Worm (Caenorhabditis elegans) whole organism, midembryonic: ENCODE measurements around the gene gpa-9.

ENCODE experiments used
- T22C8.4 ChIP-seq: fragments of 200-800 bp; sonication (Bioruptor generic); IDR thresholded peaks from 2 replicates; pipeline ENCODE4 v1.3.6; 2022; ENCODE audit warnings: missing genetic modification characterization, missing compliant biosample characterization
- cog-1 ChIP-seq: sonication (generic microtip); optimal IDR thresholded peaks from 2 replicates; lab custom pipeline; 2016; ENCODE audit warnings: missing genetic modification characterization, missing compliant biosample characterization
- flt-1 ChIP-seq: fragments of 200-800 bp; sonication (Bioruptor generic); IDR thresholded peaks from 2 replicates; pipeline ENCODE4 v1.3.6; 2022; ENCODE audit warnings: missing genetic modification characterization, missing compliant biosample characterization
- klf-2 ChIP-seq: fragments of 200-800 bp; sonication (Bioruptor generic); conservative IDR thresholded peaks from 2 replicates; pipeline ENCODE4 v1.3.6; 2022; ENCODE audit warnings: missing genetic modification reagents, missing genetic modification characterization, missing compliant biosample characterization
- med-1 ChIP-seq: sonication (generic microtip); optimal IDR thresholded peaks from 2 replicates; lab custom pipeline; 2017; ENCODE audit warnings: missing genetic modification characterization, mild to moderate bottlenecking, missing compliant biosample characterization, antibody characterized with exemption, missing genetic modification reagents; ENCODE audit not compliant: insufficient read depth
- ref-1 ChIP-seq: fragments of 200-800 bp; sonication (Bioruptor generic); conservative IDR thresholded peaks from 2 replicates; pipeline ENCODE4 v1.3.6; 2022; ENCODE audit warnings: missing genetic modification reagents, missing genetic modification characterization, missing compliant biosample characterization
- tab-1 ChIP-seq: fragments of 200-800 bp; sonication (Bioruptor generic); IDR thresholded peaks from 2 replicates; pipeline ENCODE4 v1.3.6; 2022; ENCODE audit warnings: missing genetic modification characterization, missing compliant biosample characterization
- ztf-23 ChIP-seq: fragments of 200-800 bp; sonication (Bioruptor generic); IDR thresholded peaks from 2 replicates; pipeline ENCODE4 v1.3.6; 2022; ENCODE audit warnings: missing genetic modification reagents, missing genetic modification characterization, missing compliant biosample characterization
- ztf-29 ChIP-seq: fragments of 200-800 bp; sonication (Bioruptor generic); IDR thresholded peaks from 2 replicates; pipeline ENCODE4 v1.3.6; 2022; ENCODE audit warnings: missing genetic modification reagents, missing genetic modification characterization, missing compliant biosample characterization

Gene gpa-9

DNA sequence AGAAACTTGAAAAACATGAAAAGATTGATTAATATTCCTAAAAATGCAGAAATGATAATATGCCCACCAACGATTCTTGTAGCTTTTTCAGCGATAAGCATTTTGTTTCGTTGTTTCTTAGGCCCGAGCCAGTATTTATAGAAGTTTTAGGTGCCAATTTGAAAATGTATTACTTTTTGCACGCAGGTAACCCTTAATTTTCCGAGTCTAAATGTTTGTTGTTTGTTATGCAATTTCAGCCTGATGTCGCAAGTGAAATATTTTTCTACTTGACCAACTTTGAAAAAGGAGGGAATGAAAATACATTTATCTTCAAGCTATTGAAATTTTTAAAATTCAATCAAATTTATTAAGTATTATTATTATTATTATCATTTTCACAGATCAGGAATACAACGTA lies 17.1 kb downstream of the gpa-9 start, which contains the start of gene srx-113:
Gene srx-113, minus strand, starts transcription at position 101 of the 400 bp plus-strand sequence.
- TF ChIP-seq T22C8.4 (GFP tag; lab: Robert Waterston, UW) (no peak), cog-1 (tag; lab: Kevin White, UChicago) (no peak), ref-1 (GFP tag; lab: Robert Waterston, UW) (no peak), ztf-29 (GFP tag; lab: Robert Waterston, UW) (no peak), klf-2 (GFP tag; lab: Robert Waterston, UW) (no peak), ztf-23 (no peak), med-1 (GFP tag; lab: Kevin White, UChicago) (no peak), tab-1 (GFP tag; lab: Robert Waterston, UW) (no peak), flt-1 (no peak)

DNA sequence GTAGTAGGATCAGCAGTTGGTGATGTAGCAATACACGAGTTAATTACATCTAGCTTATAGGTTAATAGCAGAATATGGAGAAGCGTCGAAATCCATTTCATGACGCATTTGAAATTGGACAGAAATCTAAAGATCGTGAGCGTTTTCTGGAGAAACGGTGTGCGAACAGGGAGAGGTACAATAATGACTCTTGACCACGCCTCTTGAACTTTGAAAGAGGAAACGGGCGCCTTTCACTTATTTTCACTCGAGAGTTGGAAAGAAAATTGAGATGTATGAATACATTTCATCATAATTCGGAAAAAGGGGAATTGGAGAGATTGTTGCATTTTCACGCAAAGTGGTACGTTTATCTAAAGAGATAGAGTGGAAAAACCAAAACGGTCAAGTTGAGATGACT lies 19.4 kb downstream of the gpa-9 start, which contains the start of gene F56H9.6:
Gene F56H9.6, minus strand, starts transcription at position 101 of the 400 bp plus-strand sequence.
- no peak for TF ChIP-seq ztf-23
- no peak for TF ChIP-seq klf-2 (GFP tag; lab: Robert Waterston, UW)
- no peak for TF ChIP-seq T22C8.4 (GFP tag; lab: Robert Waterston, UW)
- TF ChIP-seq ref-1 (GFP tag; lab: Robert Waterston, UW), result no peak
- no peak for TF ChIP-seq med-1 (GFP tag; lab: Kevin White, UChicago)
- TF ChIP-seq flt-1, result no peak

ce11 chrV:12624371-12624770 lies 24.7 kb downstream of the gpa-9 start, which contains the start of gene F56H9.9:
F56H9.9 (minus strand) TSS chrV:12624471.
- TF ChIP-seq med-1 (GFP tag; lab: Kevin White, UChicago), result no peak
- TF ChIP-seq ztf-29 (GFP tag; lab: Robert Waterston, UW), result no peak
- TF ChIP-seq ztf-23, result no peak
- TF ChIP-seq cog-1 (tag; lab: Kevin White, UChicago), result no peak
- no peak for TF ChIP-seq ref-1 (GFP tag; lab: Robert Waterston, UW)
- no peak for TF ChIP-seq T22C8.4 (GFP tag; lab: Robert Waterston, UW)
- no peak for TF ChIP-seq klf-2 (GFP tag; lab: Robert Waterston, UW)
- TF ChIP-seq tab-1 (GFP tag; lab: Robert Waterston, UW), result no peak
- no peak for TF ChIP-seq flt-1

- TF ChIP-seq ztf-23 (no peak), cog-1 (tag; lab: Kevin White, UChicago) (no peak), ref-1 (GFP tag; lab: Robert Waterston, UW) (no peak), tab-1 (GFP tag; lab: Robert Waterston, UW) (no peak), flt-1 (no peak), ztf-29 (GFP tag; lab: Robert Waterston, UW) (no peak), T22C8.4 (GFP tag; lab: Robert Waterston, UW) (no peak), med-1 (GFP tag; lab: Kevin White, UChicago) (no peak), klf-2 (GFP tag; lab: Robert Waterston, UW) (no peak)
These were observed 37.0 kb downstream of the gpa-9 start, which contains the start of gene cyc-2.2 for ce11 chrV:12612118-12612517. cyc-2.2 (minus strand) TSS chrV:12612218.

DNA sequence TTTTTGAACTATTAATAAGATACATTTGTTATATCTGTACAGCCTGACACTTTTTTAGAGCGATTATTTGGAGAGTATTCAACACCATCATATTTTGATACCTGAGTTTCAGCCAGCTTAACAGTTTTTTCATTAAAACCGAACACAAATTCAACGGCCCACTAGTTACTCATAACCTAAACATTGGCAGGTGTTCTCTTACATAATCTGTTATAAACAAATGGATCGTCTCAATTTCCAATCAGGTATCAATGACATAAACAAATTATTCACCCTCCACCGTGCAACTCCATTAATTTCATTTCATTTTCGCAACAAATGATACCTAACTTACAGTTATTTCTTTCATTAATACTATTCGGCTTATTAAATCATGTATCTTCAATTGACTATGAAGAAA lies 38.1 kb downstream of the gpa-9 start, which contains the start of gene cubn-1:
Gene cubn-1, plus strand, starts transcription at position 301 of the 400 bp plus-strand sequence.
- TF ChIP-seq klf-2 (GFP tag; lab: Robert Waterston, UW) (no peak), flt-1 (no peak), tab-1 (GFP tag; lab: Robert Waterston, UW) (no peak), med-1 (GFP tag; lab: Kevin White, UChicago) (no peak), ztf-23 (no peak), ztf-29 (GFP tag; lab: Robert Waterston, UW) (no peak), ref-1 (GFP tag; lab: Robert Waterston, UW) (no peak), T22C8.4 (GFP tag; lab: Robert Waterston, UW) (no peak), cog-1 (tag; lab: Kevin White, UChicago) (no peak)

DNA sequence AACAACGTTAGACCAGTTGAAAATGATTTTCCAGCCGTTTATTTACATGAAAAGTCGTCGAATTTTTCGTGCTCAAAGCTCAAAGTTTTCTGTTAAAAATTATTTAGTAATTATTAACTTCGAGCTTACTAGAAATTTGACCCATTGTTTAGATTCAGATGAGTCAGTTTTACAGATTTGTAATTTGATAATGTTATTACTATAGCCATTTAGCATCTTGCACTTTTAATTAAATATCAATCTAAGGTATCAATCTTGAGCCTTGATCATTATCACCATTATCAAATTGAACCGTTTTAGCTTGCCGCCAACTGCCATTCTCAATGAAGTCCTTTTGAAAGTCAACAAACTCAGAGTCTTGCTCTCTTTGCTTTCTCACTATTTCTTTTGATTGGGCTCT lies 39.6 kb downstream of the gpa-9 start, which contains the start of gene ZC116.1:
Gene ZC116.1, plus strand, starts transcription at position 301 of the 400 bp plus-strand sequence.
- TF ChIP-seq tab-1 (GFP tag; lab: Robert Waterston, UW), result no peak
- TF ChIP-seq med-1 (GFP tag; lab: Kevin White, UChicago), result no peak
- TF ChIP-seq ref-1 (GFP tag; lab: Robert Waterston, UW), result no peak
- no peak for TF ChIP-seq T22C8.4 (GFP tag; lab: Robert Waterston, UW)

DNA sequence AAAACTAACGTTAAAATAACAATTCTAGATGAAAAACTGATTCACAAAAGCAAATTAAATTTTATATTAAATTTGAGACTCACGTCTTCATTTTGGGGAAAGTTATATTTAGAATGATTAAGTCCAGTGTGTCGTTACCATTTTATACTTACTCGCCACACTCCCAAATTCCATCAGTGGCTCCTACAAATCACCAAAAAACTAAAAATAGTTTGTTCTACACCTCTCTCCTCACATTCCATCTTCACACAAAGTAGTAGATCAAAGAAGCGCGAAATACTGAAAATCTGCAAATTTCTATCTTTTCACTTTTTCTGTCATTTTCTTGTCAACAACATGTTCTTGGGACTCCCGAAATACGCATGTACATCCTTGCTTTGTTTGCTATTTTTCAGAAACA lies 40.3 kb downstream of the gpa-9 start, which contains the start of gene ZC116.5:
Gene ZC116.5, minus strand, starts transcription at position 101 of the 400 bp plus-strand sequence.
- TF ChIP-seq ztf-29 (GFP tag; lab: Robert Waterston, UW) (no peak), T22C8.4 (GFP tag; lab: Robert Waterston, UW) (no peak), tab-1 (GFP tag; lab: Robert Waterston, UW) (no peak), klf-2 (GFP tag; lab: Robert Waterston, UW) (no peak), med-1 (GFP tag; lab: Kevin White, UChicago) (no peak), ref-1 (GFP tag; lab: Robert Waterston, UW) (no peak), cog-1 (tag; lab: Kevin White, UChicago) (no peak), ztf-23 (no peak), flt-1 (no peak)

DNA sequence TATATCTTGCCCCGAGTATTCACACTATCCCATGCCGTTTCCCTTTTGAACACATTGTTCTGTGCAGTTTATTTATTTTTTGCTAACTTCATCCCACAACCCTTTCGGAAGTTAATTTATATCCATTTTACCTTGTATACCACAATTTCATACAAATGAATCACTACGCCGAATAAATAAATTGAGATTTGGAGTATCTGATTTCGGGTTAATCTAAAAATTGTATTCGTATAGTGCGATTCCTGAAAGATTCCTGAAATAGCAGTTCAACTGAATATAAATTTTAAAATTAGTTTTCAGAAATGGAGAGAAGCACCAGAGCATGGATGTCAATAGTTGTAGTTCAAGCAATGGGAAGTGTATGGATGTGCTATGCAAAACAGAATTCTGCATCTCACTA lies 42.0 kb downstream of the gpa-9 start, which contains the start of gene erg-28:
Gene erg-28, plus strand, starts transcription at position 301 of the 400 bp plus-strand sequence.
- TF ChIP-seq T22C8.4 (GFP tag; lab: Robert Waterston, UW), result no peak
- TF ChIP-seq ztf-29 (GFP tag; lab: Robert Waterston, UW), result no peak
- no peak for TF ChIP-seq flt-1
- TF ChIP-seq ref-1 (GFP tag; lab: Robert Waterston, UW), result no peak
- no peak for TF ChIP-seq klf-2 (GFP tag; lab: Robert Waterston, UW)
- no peak for TF ChIP-seq tab-1 (GFP tag; lab: Robert Waterston, UW)
- no peak for TF ChIP-seq med-1 (GFP tag; lab: Kevin White, UChicago)
- no peak for TF ChIP-seq ztf-23
- no peak for TF ChIP-seq cog-1 (tag; lab: Kevin White, UChicago)

ce11 chrV:12601835-12602234 lies 47.3 kb downstream of the gpa-9 start:
- TF ChIP-seq klf-2 (GFP tag; lab: Robert Waterston, UW) (no peak), T22C8.4 (GFP tag; lab: Robert Waterston, UW) (no peak), tab-1 (GFP tag; lab: Robert Waterston, UW) (no peak), flt-1 (no peak), ref-1 (GFP tag; lab: Robert Waterston, UW) (no peak), ztf-29 (GFP tag; lab: Robert Waterston, UW) (no peak), cog-1 (tag; lab: Kevin White, UChicago) (no peak), med-1 (GFP tag; lab: Kevin White, UChicago) (no peak), ztf-23 (no peak)
